Worm (Caenorhabditis elegans): Measurements from ENCODE around the gene dmd-7.

The dmd-7 gene

DNA sequence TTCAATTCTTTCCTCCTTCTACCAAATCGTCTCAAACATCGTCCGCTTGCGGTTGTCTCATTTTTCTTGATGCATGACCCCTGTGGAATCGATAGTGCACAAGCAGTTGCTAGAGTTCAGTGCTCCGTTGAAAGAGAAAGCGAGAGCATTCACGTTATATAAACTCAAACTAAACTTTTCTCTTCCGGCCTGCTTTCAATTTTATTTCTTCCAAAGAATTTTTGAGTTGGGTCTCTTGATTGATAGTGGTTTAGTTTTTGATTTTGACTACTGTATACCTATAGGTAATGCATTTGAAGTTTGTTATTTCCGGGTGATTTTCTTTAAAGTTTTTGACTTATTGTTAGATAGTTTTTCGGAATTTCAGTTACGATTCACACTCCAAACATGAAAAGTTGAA lies 34.2 kb upstream of the dmd-7 start:
- no peak for TF ChIP-seq ceh-31 (tag; optimal IDR thresholded peaks at IDR 0.05)
- no peak for TF ChIP-seq pha-4 (tag; optimal IDR thresholded peaks at IDR 0.05)
- no peak for TF ChIP-seq zip-5 (tag; optimal IDR thresholded peaks at IDR 0.05)
- no peak for TF ChIP-seq ztf-16 (tag; optimal IDR thresholded peaks at IDR 0.05)
- no peak for TF ChIP-seq hlh-6 (tag; optimal IDR thresholded peaks at IDR 0.05)
- no peak for TF ChIP-seq nhr-232 (tag; optimal IDR thresholded peaks at IDR 0.05)
- TF ChIP-seq Y22D7AL.16 (tag; optimal IDR thresholded peaks at IDR 0.05): no peak
- no peak for TF ChIP-seq unc-55 (GFP tag; optimal IDR thresholded peaks at IDR 0.05)
- TF ChIP-seq lin-11 (tag; optimal IDR thresholded peaks at IDR 0.05): no peak
- TF ChIP-seq tbx-7 (tag; optimal IDR thresholded peaks at IDR 0.05): no peak
- TF ChIP-seq rnt-1 (tag; optimal IDR thresholded peaks at IDR 0.05): no peak
- no peak for TF ChIP-seq ceh-14 (tag; optimal IDR thresholded peaks at IDR 0.05)
- TF ChIP-seq sdc-2 (tag; optimal IDR thresholded peaks at IDR 0.05): no peak
- TF ChIP-seq sox-4 (tag; optimal IDR thresholded peaks at IDR 0.05): no peak
- TF ChIP-seq T23F11.4 (GFP tag; optimal IDR thresholded peaks at IDR 0.05): no peak
- TF ChIP-seq pha-2 (tag; optimal IDR thresholded peaks at IDR 0.05): no peak
- TF ChIP-seq ceh-48 (tag; optimal IDR thresholded peaks at IDR 0.05): no peak
- TF ChIP-seq C08G9.2 (tag; optimal IDR thresholded peaks at IDR 0.05): no peak
- TF ChIP-seq hlh-30 (tag; optimal IDR thresholded peaks at IDR 0.05; ENCODE audit: insufficient read depth): no peak

- TF ChIP-seq C08G9.2 (tag; optimal IDR thresholded peaks at IDR 0.05) (no peak), pros-1 (tag; optimal IDR thresholded peaks at IDR 0.05) (no peak), ceh-22 (tag; optimal IDR thresholded peaks at IDR 0.05) (no peak), che-1 (tag; optimal IDR thresholded peaks at IDR 0.05) (no peak), ets-4 (tag; optimal IDR thresholded peaks at IDR 0.05) (no peak), madf-2 (tag; optimal IDR thresholded peaks at IDR 0.05) (no peak), K02D7.2 (tag; optimal IDR thresholded peaks at IDR 0.05) (no peak), zip-5 (tag; optimal IDR thresholded peaks at IDR 0.05) (no peak), K09A11.1 (tag; optimal IDR thresholded peaks at IDR 0.05; ENCODE audit: insufficient read depth) (no peak), ceh-24 (tag; optimal IDR thresholded peaks at IDR 0.05) (no peak), nhr-232 (tag; optimal IDR thresholded peaks at IDR 0.05) (no peak), eyg-1 (tag; optimal IDR thresholded peaks at IDR 0.05) (no peak), unc-3 (GFP tag; conservative IDR thresholded peaks at IDR 0.05) (no peak), unc-3 (tag; optimal IDR thresholded peaks at IDR 0.05) (no peak), ceh-19 (GFP tag; optimal IDR thresholded peaks at IDR 0.05) (no peak), ahr-1 (tag; optimal IDR thresholded peaks at IDR 0.05) (no peak), ceh-14 (tag; optimal IDR thresholded peaks at IDR 0.05) (no peak), nhr-11 (tag; optimal IDR thresholded peaks at IDR 0.05) (no peak), ceh-6 (GFP tag; optimal IDR thresholded peaks at IDR 0.05) (no peak), odd-2 (tag; optimal IDR thresholded peaks at IDR 0.05) (no peak)
Observed at ce11 chrV:6213216-6213735, 33.5 kb upstream of the dmd-7 start.

- no peak for TF ChIP-seq C08G9.2 (tag; optimal IDR thresholded peaks at IDR 0.05)
- peak; percentile 5 for TF ChIP-seq hlh-30 (tag; optimal IDR thresholded peaks at IDR 0.05; ENCODE audit: insufficient read depth)
- no peak for TF ChIP-seq pha-4 (tag; optimal IDR thresholded peaks at IDR 0.05)
- TF ChIP-seq nfya-1 (tag; optimal IDR thresholded peaks at IDR 0.05): peak; percentile 19
- TF ChIP-seq unc-55 (GFP tag; optimal IDR thresholded peaks at IDR 0.05): no peak
Observed at ce11 chrV:6213845-6214244, 32.9 kb upstream of the dmd-7 start.

DNA sequence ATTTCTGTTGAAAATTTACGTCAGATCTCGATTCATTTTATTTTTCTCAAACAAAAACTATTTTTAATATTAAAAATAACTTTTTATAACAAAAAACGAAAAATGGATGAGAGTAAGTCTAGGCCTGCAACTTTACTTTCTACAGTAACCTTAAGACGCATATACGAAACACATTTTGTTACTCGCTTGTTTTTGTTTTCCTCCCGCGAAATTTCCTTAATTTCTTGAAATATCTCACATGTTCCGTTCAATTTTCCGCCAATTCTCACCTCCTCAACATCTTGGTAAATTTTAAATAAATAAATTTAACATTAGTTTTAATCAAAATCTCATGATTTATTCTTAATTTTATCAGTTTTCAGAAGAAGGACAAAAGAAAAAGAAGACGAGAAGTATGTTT lies 32.3 kb upstream of the dmd-7 start:
- no peak for TF ChIP-seq K02D7.2 (tag; optimal IDR thresholded peaks at IDR 0.05)
- TF ChIP-seq hlh-15 (tag; optimal IDR thresholded peaks at IDR 0.05): no peak
- TF ChIP-seq fkh-10 (GFP tag; optimal IDR thresholded peaks at IDR 0.05): no peak
- TF ChIP-seq hlh-6 (tag; optimal IDR thresholded peaks at IDR 0.05): no peak
- TF ChIP-seq lin-11 (tag; optimal IDR thresholded peaks at IDR 0.05): no peak

Measured in whole organism, late embryonic.